Fruit fly (Drosophila melanogaster) whole organism, prepupa: ENCODE measurements around the gene CG5645.

Experiments
- Blimp-1 ChIP-seq: fragments of 200-800 bp; sonication (Bioruptor generic); optimal IDR thresholded peaks from 3 replicates; lab custom pipeline; 2017; ENCODE audit warnings: missing biosample characterization, missing genetic modification characterization, mild to moderate bottlenecking, moderate library complexity, missing genetic modification reagents
- CG1621 ChIP-seq: fragments of 200-800 bp; sonication (Bioruptor generic); optimal IDR thresholded peaks from 3 replicates; lab custom pipeline; 2018; ENCODE audit warnings: missing biosample characterization, mild to moderate bottlenecking, missing genetic modification characterization
- CG16779 ChIP-seq: fragments of 200-800 bp; sonication (Bioruptor generic); optimal IDR thresholded peaks from 3 replicates; lab custom pipeline; 2017; ENCODE audit warnings: missing biosample characterization, mild to moderate bottlenecking, missing genetic modification characterization
- CG3032 ChIP-seq: fragments of 200-800 bp; optimal IDR thresholded peaks from 2 replicates; lab custom pipeline; 2019; ENCODE audit warnings: missing biosample characterization, mild to moderate bottlenecking, missing genetic modification characterization, moderate library complexity
- CG31627 ChIP-seq: fragments of 200-800 bp; sonication (Bioruptor generic); optimal IDR thresholded peaks from 3 replicates; lab custom pipeline; 2016; ENCODE audit warnings: missing biosample characterization, missing genetic modification characterization
- CG6163 ChIP-seq: fragments of 200-800 bp; sonication (Bioruptor generic); IDR thresholded peaks from 3 replicates; pipeline ENCODE4 v1.3.6; 2022; ENCODE audit warnings: missing biosample characterization, missing genetic modification characterization
- CG8319 ChIP-seq: fragments of 200-800 bp; sonication (Bioruptor generic); optimal IDR thresholded peaks from 3 replicates; lab custom pipeline; 2016; ENCODE audit warnings: missing biosample characterization, missing genetic modification characterization
- Eip93F ChIP-seq: fragments of 200-800 bp; sonication (Bioruptor generic); optimal IDR thresholded peaks from 2 replicates; lab custom pipeline; 2016; ENCODE audit warnings: missing biosample characterization, mild to moderate bottlenecking, missing genetic modification characterization
- Ets21C ChIP-seq: fragments of 200-800 bp; sonication (Bioruptor generic); optimal IDR thresholded peaks from 3 replicates; lab custom pipeline; 2016; ENCODE audit warnings: missing biosample characterization, missing genetic modification characterization
- Gug ChIP-seq: fragments of 200-800 bp; sonication (Bioruptor generic); IDR thresholded peaks from 2 replicates; pipeline ENCODE4 v1.3.6; 2022; ENCODE audit warnings: missing biosample characterization, missing genetic modification characterization
- OdsH ChIP-seq: fragments of 200-800 bp; sonication (Bioruptor generic); optimal IDR thresholded peaks from 3 replicates; lab custom pipeline; 2016; ENCODE audit warnings: missing biosample characterization, missing genetic modification characterization
- fkh ChIP-seq: fragments of 200-800 bp; sonication (Bioruptor generic); optimal IDR thresholded peaks from 3 replicates; lab custom pipeline; 2017; ENCODE audit warnings: missing biosample characterization, mild to moderate bottlenecking, missing genetic modification characterization, moderate library complexity
- net ChIP-seq: fragments of 200-800 bp; sonication (Bioruptor generic); optimal IDR thresholded peaks from 3 replicates; lab custom pipeline; 2016; ENCODE audit warnings: missing biosample characterization, missing genetic modification characterization
- topi ChIP-seq: fragments of 200-800 bp; sonication (Bioruptor generic); optimal IDR thresholded peaks from 3 replicates; lab custom pipeline; 2016; ENCODE audit warnings: missing biosample characterization, missing genetic modification characterization

DNA sequence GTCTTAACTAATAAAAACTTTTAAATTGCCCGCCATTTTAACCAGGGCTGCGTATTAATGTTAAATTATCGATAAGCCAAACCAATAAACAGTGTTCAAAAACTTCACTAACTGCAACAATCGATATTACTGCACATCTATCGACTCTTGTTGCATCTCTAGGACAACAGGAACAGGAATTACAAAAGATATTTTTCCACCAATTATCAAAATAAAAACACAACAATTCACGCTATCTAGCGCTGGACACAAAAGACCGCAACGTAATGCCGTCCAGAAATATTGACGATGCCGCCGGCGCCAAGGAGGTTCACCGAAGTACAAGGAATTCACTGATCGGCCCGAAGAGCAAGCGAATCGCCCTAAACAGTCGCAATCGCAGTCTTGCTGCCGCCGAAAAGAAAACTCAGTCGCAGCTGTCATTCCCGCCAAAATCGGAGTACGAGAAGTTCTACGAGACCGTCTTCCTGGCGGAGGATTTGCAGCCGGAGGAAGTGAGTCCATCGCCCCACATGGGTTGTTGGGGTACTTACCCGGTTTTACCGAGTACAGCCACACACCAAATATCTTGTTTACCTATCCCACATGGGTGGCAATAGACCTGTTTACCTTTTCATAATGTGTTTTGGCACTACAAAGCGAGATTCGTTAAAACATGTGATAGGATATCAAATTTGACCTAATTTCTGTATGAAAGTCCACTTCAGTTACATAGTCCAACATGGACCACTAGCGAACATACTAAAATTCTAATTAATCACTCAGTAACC is 20.4 kb downstream of the CG5645 start, which contains the start of gene vers:
- TF ChIP-seq Gug: no peak
- peak; percentile 12 for TF ChIP-seq CG3032 (tag; lab: Kevin White, UChicago)
- no peak for TF ChIP-seq CG16779
- TF ChIP-seq Ets21C (GFP tag; lab: Kevin White, UChicago): no peak
- TF ChIP-seq CG31627 (GFP tag; lab: Kevin White, UChicago): no peak
- TF ChIP-seq Blimp-1: no peak
- TF ChIP-seq fkh (GFP tag; lab: Kevin White, UChicago): peak; percentile 70
- no peak for TF ChIP-seq CG6163 (GFP tag; lab: Robert Waterston, UW)
- peak; percentile 8 for TF ChIP-seq topi (GFP tag; lab: Kevin White, UChicago)
- no peak for TF ChIP-seq net
- TF ChIP-seq Eip93F (GFP tag; lab: Kevin White, UChicago): no peak
- TF ChIP-seq CG1621 (tag; lab: Kevin White, UChicago): no peak
- TF ChIP-seq OdsH (GFP tag; lab: Kevin White, UChicago): no peak
- TF ChIP-seq CG8319 (GFP tag; lab: Kevin White, UChicago): no peak
